Fruit fly (Drosophila melanogaster) whole organism, embryonic: Measurements from ENCODE around the gene msl-3.
A peak's percentile ranks its signal among the peaks of the same experiment; 100 is the strongest.

ENCODE experiments used
- Adf1 ChIP-seq: fragments of 200-800 bp; sonication (Bioruptor generic); IDR thresholded peaks from 2 replicates; pipeline ENCODE4 v1.3.6; 2022; ENCODE audit warnings: missing biosample characterization, missing genetic modification characterization
- Antp ChIP-seq: fragments of 200-800 bp; sonication (Bioruptor generic); optimal IDR thresholded peaks from 3 replicates; lab custom pipeline; 2016; ENCODE audit warnings: missing biosample characterization, missing genetic modification characterization
- B-H1 ChIP-seq: fragments of 200-800 bp; sonication (Bioruptor generic); IDR thresholded peaks from 3 replicates; pipeline ENCODE4 v1.3.6; 2022; ENCODE audit warnings: missing biosample characterization, missing genetic modification characterization
- Bteb2 ChIP-seq: fragments of 200-800 bp; sonication (Bioruptor generic); optimal IDR thresholded peaks from 2 replicates; lab custom pipeline; 2016; ENCODE audit warnings: missing biosample characterization, missing genetic modification characterization
- CG11247 ChIP-seq: fragments of 200-800 bp; sonication (Bioruptor generic); IDR thresholded peaks from 2 replicates; pipeline ENCODE4 v1.3.6; 2022; ENCODE audit warnings: missing biosample characterization, missing genetic modification characterization
- CG11723 ChIP-seq: fragments of 200-800 bp; sonication (Bioruptor generic); optimal IDR thresholded peaks from 2 replicates; lab custom pipeline; 2017; ENCODE audit warnings: missing biosample characterization, mild to moderate bottlenecking, missing genetic modification characterization
- CG12155 ChIP-seq: fragments of 200-800 bp; sonication (Bioruptor generic); optimal IDR thresholded peaks from 3 replicates; lab custom pipeline; 2016; ENCODE audit warnings: missing biosample characterization, missing genetic modification characterization
- CG13775 ChIP-seq: fragments of 200-800 bp; sonication (Bioruptor generic); optimal IDR thresholded peaks from 3 replicates; lab custom pipeline; 2017; ENCODE audit warnings: missing biosample characterization, mild to moderate bottlenecking, missing genetic modification characterization
- CG18599 ChIP-seq: fragments of 200-800 bp; sonication (Bioruptor generic); optimal IDR thresholded peaks from 3 replicates; lab custom pipeline; 2017; ENCODE audit warnings: missing biosample characterization, missing genetic modification characterization, mild to moderate bottlenecking, moderate library complexity, missing genetic modification reagents
- CG2202 ChIP-seq: fragments of 200-800 bp; sonication (Bioruptor generic); optimal IDR thresholded peaks from 2 replicates; lab custom pipeline; 2018; ENCODE audit warnings: missing biosample characterization, mild to moderate bottlenecking, missing genetic modification characterization
- CG31365 ChIP-seq: fragments of 200-800 bp; sonication (Bioruptor generic); optimal IDR thresholded peaks from 2 replicates; lab custom pipeline; 2018; ENCODE audit warnings: missing biosample characterization, mild to moderate bottlenecking, missing genetic modification characterization
- CG3163 ChIP-seq: fragments of 200-800 bp; sonication (Bioruptor generic); optimal IDR thresholded peaks from 3 replicates; lab custom pipeline; 2016; ENCODE audit warnings: missing biosample characterization, missing genetic modification characterization
- CG34224 ChIP-seq: fragments of 200-800 bp; sonication (Bioruptor generic); IDR thresholded peaks from 3 replicates; pipeline ENCODE4 v1.3.6; 2022; ENCODE audit warnings: missing biosample characterization, missing genetic modification characterization; ENCODE audit not compliant: partially characterized antibody
- CG34376 ChIP-seq: fragments of 200-800 bp; sonication (Bioruptor generic); optimal IDR thresholded peaks from 2 replicates; lab custom pipeline; 2018; ENCODE audit warnings: missing biosample characterization, mild to moderate bottlenecking, missing genetic modification characterization
- CG42726 ChIP-seq: fragments of 200-800 bp; sonication (Bioruptor generic); IDR thresholded peaks from 2 replicates; pipeline ENCODE4 v1.3.6; 2022; ENCODE audit warnings: missing biosample characterization, missing genetic modification characterization; ENCODE audit not compliant: partially characterized antibody
- CG6854 ChIP-seq: fragments of 200-800 bp; sonication (Bioruptor generic); optimal IDR thresholded peaks from 3 replicates; lab custom pipeline; 2017; ENCODE audit warnings: missing biosample characterization, mild to moderate bottlenecking, missing genetic modification characterization
- CG7372 ChIP-seq: fragments of 200-800 bp; sonication (Bioruptor generic); IDR thresholded peaks from 2 replicates; pipeline ENCODE4 v1.3.6; 2022; ENCODE audit warnings: missing biosample characterization, missing genetic modification characterization
- CG7963 ChIP-seq: fragments of 200-800 bp; sonication (Bioruptor generic); IDR thresholded peaks from 3 replicates; pipeline ENCODE4 v1.3.6; 2022; ENCODE audit warnings: missing biosample characterization, missing genetic modification characterization; ENCODE audit not compliant: partially characterized antibody
- CG8089 ChIP-seq: fragments of 200-800 bp; sonication (Bioruptor generic); optimal IDR thresholded peaks from 3 replicates; lab custom pipeline; 2016; ENCODE audit warnings: missing biosample characterization, missing genetic modification characterization
- CG8281 ChIP-seq: fragments of 200-800 bp; sonication (Bioruptor generic); optimal IDR thresholded peaks from 2 replicates; lab custom pipeline; 2018; ENCODE audit warnings: missing biosample characterization, mild to moderate bottlenecking, missing genetic modification characterization, moderate library complexity
- CG8478 ChIP-seq: fragments of >200 bp; optimal IDR thresholded peaks from 2 replicates; lab custom pipeline; 2018
- GATAe ChIP-seq: fragments of 200-800 bp; sonication (Bioruptor generic); conservative IDR thresholded peaks from 2 replicates; pipeline ENCODE4 v1.3.6; 2022; ENCODE audit warnings: missing biosample characterization, missing genetic modification characterization
- H2.0 ChIP-seq: fragments of 200-800 bp; sonication (Bioruptor generic); IDR thresholded peaks from 2 replicates; pipeline ENCODE4 v1.3.6; 2022; ENCODE audit warnings: missing biosample characterization, missing genetic modification characterization
- Jarid2 ChIP-seq: fragments of 200-800 bp; sonication (Bioruptor generic); optimal IDR thresholded peaks from 3 replicates; lab custom pipeline; 2017; ENCODE audit warnings: mild to moderate bottlenecking, missing biosample characterization, missing genetic modification reagents, missing genetic modification characterization
- Lhr ChIP-seq: fragments of 200-800 bp; sonication (Bioruptor generic); optimal IDR thresholded peaks from 3 replicates; lab custom pipeline; 2017; ENCODE audit warnings: mild to moderate bottlenecking, missing biosample characterization, missing genetic modification reagents, missing genetic modification characterization
- Meics ChIP-seq: fragments of 200-800 bp; sonication (Bioruptor generic); optimal IDR thresholded peaks from 2 replicates; lab custom pipeline; 2017; ENCODE audit warnings: missing biosample characterization, mild to moderate bottlenecking, missing genetic modification characterization
- Sin3A ChIP-seq: fragments of >200 bp; optimal IDR thresholded peaks from 2 replicates; lab custom pipeline; 2018
- Six4 ChIP-seq: fragments of 200-800 bp; sonication (Bioruptor generic); optimal IDR thresholded peaks from 2 replicates; lab custom pipeline; 2016; ENCODE audit warnings: missing biosample characterization, missing genetic modification characterization
- Trl ChIP-seq, 3 experiments: fragments of >200 bp in 2 of 3; fragments of 200-800 bp in 1 of 3; sonication (Bioruptor generic) in 1 of 3; optimal IDR thresholded peaks; 2 replicates in 1 of 3; 3 replicates in 2 of 3; lab custom pipeline; 2016 to 2017; ENCODE audit warnings: missing biosample characterization in 1 of 3, missing genetic modification characterization in 1 of 3
- ara ChIP-seq: fragments of 200-800 bp; sonication (Bioruptor generic); IDR thresholded peaks from 2 replicates; pipeline ENCODE4 v1.3.6; 2022; ENCODE audit warnings: missing biosample characterization, missing genetic modification characterization
- bab2 ChIP-seq: fragments of 200-800 bp; sonication (Bioruptor generic); optimal IDR thresholded peaks from 2 replicates; lab custom pipeline; 2016; ENCODE audit warnings: missing biosample characterization, missing genetic modification characterization
- bsh ChIP-seq, 2 experiments: fragments of 200-800 bp; sonication (Bioruptor generic); optimal IDR thresholded peaks; 2 replicates each; lab custom pipeline; 2017 to 2018; ENCODE audit warnings: mild to moderate bottlenecking in 2 of 2, missing biosample characterization in 2 of 2, missing genetic modification characterization in 2 of 2, moderate library complexity in 1 of 2
- chinmo ChIP-seq: fragments of 200-800 bp; sonication (Bioruptor generic); IDR thresholded peaks from 4 replicates; pipeline ENCODE4 v1.3.6; 2022; ENCODE audit warnings: missing biosample characterization, missing genetic modification characterization; ENCODE audit not compliant: partially characterized antibody
- cwo ChIP-seq: fragments of 200-800 bp; sonication (Bioruptor generic); optimal IDR thresholded peaks from 3 replicates; lab custom pipeline; 2017; ENCODE audit warnings: missing biosample characterization, missing genetic modification characterization, mild to moderate bottlenecking, moderate library complexity, missing genetic modification reagents
- fru ChIP-seq: fragments of >200 bp; optimal IDR thresholded peaks from 2 replicates; lab custom pipeline; 2017
- gem ChIP-seq: fragments of 200-800 bp; sonication (Bioruptor generic); optimal IDR thresholded peaks from 2 replicates; lab custom pipeline; 2019; ENCODE audit warnings: missing biosample characterization, mild to moderate bottlenecking, missing genetic modification characterization, moderate library complexity
- inv ChIP-seq: fragments of 200-800 bp; sonication (Bioruptor generic); IDR thresholded peaks from 2 replicates; pipeline ENCODE4 v1.3.6; 2022; ENCODE audit warnings: missing biosample characterization, missing genetic modification characterization; ENCODE audit not compliant: partially characterized antibody
- luna ChIP-seq: fragments of 200-800 bp; sonication (Bioruptor generic); optimal IDR thresholded peaks from 2 replicates; lab custom pipeline; 2016; ENCODE audit warnings: missing biosample characterization, missing genetic modification characterization
- org-1 ChIP-seq: fragments of 200-800 bp; sonication (Bioruptor generic); optimal IDR thresholded peaks from 2 replicates; lab custom pipeline; 2017; ENCODE audit warnings: missing biosample characterization, missing genetic modification characterization
- pho ChIP-seq: fragments of 200-800 bp; sonication (Bioruptor generic); optimal IDR thresholded peaks from 2 replicates; lab custom pipeline; 2016; ENCODE audit warnings: missing biosample characterization, missing genetic modification characterization
- tgo ChIP-seq: fragments of 200-800 bp; sonication (Bioruptor generic); IDR thresholded peaks from 3 replicates; pipeline ENCODE4 v1.3.6; 2022; ENCODE audit warnings: missing biosample characterization, missing genetic modification characterization
- unpg ChIP-seq: fragments of 200-800 bp; sonication (Bioruptor generic); optimal IDR thresholded peaks from 3 replicates; lab custom pipeline; 2018; ENCODE audit warnings: missing biosample characterization, mild to moderate bottlenecking, missing genetic modification characterization, moderate library complexity
- wdn ChIP-seq: fragments of 200-800 bp; sonication (Bioruptor generic); IDR thresholded peaks from 2 replicates; pipeline ENCODE4 v1.3.6; 2022; ENCODE audit warnings: missing biosample characterization, missing genetic modification characterization
- wor ChIP-seq: fragments of 200-800 bp; sonication (Bioruptor generic); IDR thresholded peaks from 2 replicates; pipeline ENCODE4 v1.3.6; 2022; ENCODE audit warnings: missing biosample characterization, missing genetic modification characterization

msl-3 gene

dm6 chr3L:7131447-7131983 is 6.2 kb upstream of the msl-3 start, which contains the start of gene Acbp2 (continued):
- TF ChIP-seq org-1 (GFP tag; lab: Kevin White, UChicago), result no peak
- peak in 1 of 2 experiments; percentile 31 for TF ChIP-seq Trl (optimal IDR thresholded peaks at IDR 0.05; lab: Kevin White, UChicago)
- TF ChIP-seq Trl (GFP tag; optimal IDR thresholded peaks at IDR 0.05; lab: Kevin White, UChicago), result no peak
- peak; percentile 66; the same call in 1 of the 2 replicates for TF ChIP-seq GATAe (GFP tag; lab: Robert Waterston, UW)
- TF ChIP-seq gem (tag; lab: Kevin White, UChicago), result no peak
- no peak for TF ChIP-seq CG7372 (GFP tag; lab: Robert Waterston, UW)
- no peak for TF ChIP-seq Adf1 (GFP tag; lab: Robert Waterston, UW)
- TF ChIP-seq CG18599 (GFP tag; lab: Kevin White, UChicago), result no peak
- TF ChIP-seq inv, result no peak
- TF ChIP-seq CG34376 (GFP tag; lab: Kevin White, UChicago), result peak; percentile 72
- TF ChIP-seq cwo (GFP tag; lab: Kevin White, UChicago), result no peak
- no peak for TF ChIP-seq CG8089 (GFP tag; lab: Kevin White, UChicago)
- no peak for TF ChIP-seq wor (GFP tag; lab: Robert Waterston, UW)
- peak; percentile 91 for TF ChIP-seq chinmo (GFP tag; lab: Robert Waterston, UW)
- TF ChIP-seq CG7963 (GFP tag; lab: Robert Waterston, UW), result no peak
- TF ChIP-seq Jarid2 (GFP tag; lab: Kevin White, UChicago), result peak; percentile 18
- no peak for TF ChIP-seq CG6854 (GFP tag; lab: Kevin White, UChicago)
- no peak for TF ChIP-seq CG8478 (lab: Kevin White, UChicago)
- no peak for TF ChIP-seq CG8281
- TF ChIP-seq Antp, result no peak
- TF ChIP-seq Meics (GFP tag; lab: Kevin White, UChicago), result no peak
- TF ChIP-seq CG13775 (GFP tag; lab: Kevin White, UChicago), result no peak
- no peak for TF ChIP-seq CG3163
- TF ChIP-seq H2.0 (GFP tag; lab: Robert Waterston, UW), result no peak
- no peak for TF ChIP-seq unpg (GFP tag; lab: Kevin White, UChicago)
- TF ChIP-seq Six4, result no peak
- TF ChIP-seq ara (GFP tag; lab: Robert Waterston, UW), result no peak
- TF ChIP-seq Lhr (GFP tag; lab: Kevin White, UChicago), result no peak
- TF ChIP-seq CG11723, result no peak
- no peak for TF ChIP-seq bsh (GFP tag; optimal IDR thresholded peaks at IDR 0.05; lab: Kevin White, UChicago)
- TF ChIP-seq CG34224, result no peak
- no peak for TF ChIP-seq wdn (GFP tag; lab: Robert Waterston, UW)
- no peak for TF ChIP-seq CG31365 (tag; lab: Kevin White, UChicago)
- no peak for TF ChIP-seq B-H1

- TF ChIP-seq ara (GFP tag; lab: Robert Waterston, UW) (no peak), bab2 (GFP tag; lab: Kevin White, UChicago) (no peak), CG12155 (GFP tag; lab: Kevin White, UChicago) (no peak), pho (GFP tag; lab: Kevin White, UChicago) (no peak), Bteb2 (GFP tag; lab: Kevin White, UChicago) (no peak), tgo (GFP tag; lab: Robert Waterston, UW) (no peak), CG42726 (GFP tag; lab: Robert Waterston, UW) (no peak), CG11247 (GFP tag; lab: Robert Waterston, UW) (no peak), Sin3A (lab: Kevin White, UChicago) (no peak), CG2202 (tag; lab: Kevin White, UChicago) (no peak), luna (GFP tag; lab: Kevin White, UChicago) (no peak), fru (lab: Kevin White, UChicago) (no peak)
Observed at dm6 chr3L:7130574-7130973, 5.2 kb upstream of the msl-3 start, which contains the start of gene Acbp3. Gene Acbp3 (plus strand): TSS chr3L:7130874.
